Worm (Caenorhabditis elegans) whole organism, mixed stage, embryonic: ENCODE results near the gene K07H8.2.

Experiments used
- bed-3 ChIP-seq: fragments of 200-800 bp; sonication (Bioruptor generic); optimal IDR thresholded peaks from 3 replicates; lab custom pipeline; 2018; ENCODE audit warnings: mild to moderate bottlenecking, missing genetic modification characterization, moderate library complexity, missing compliant biosample characterization
- ceh-83 ChIP-seq: fragments of 200-800 bp; sonication (Bioruptor generic); optimal IDR thresholded peaks from 2 replicates; lab custom pipeline; 2018; ENCODE audit warnings: mild to moderate bottlenecking, missing genetic modification characterization, missing compliant biosample characterization
- elt-1 ChIP-seq: sonication (generic microtip); optimal IDR thresholded peaks from 2 replicates; lab custom pipeline; 2017; ENCODE audit warnings: missing genetic modification characterization, mild to moderate bottlenecking, missing compliant biosample characterization, antibody characterized with exemption, moderate library complexity, borderline replicate concordance; ENCODE audit not compliant: insufficient read depth
- elt-3 ChIP-seq: fragments of 150-350 bp; optimal IDR thresholded peaks from 2 replicates; lab custom pipeline; 2014; ENCODE audit warnings: missing biosample characterization, missing genetic modification characterization
- lin-13 ChIP-seq: fragments of 150-350 bp; optimal IDR thresholded peaks from 2 replicates; lab custom pipeline; 2014; ENCODE audit warnings: missing biosample characterization, missing genetic modification characterization
- nhr-12 ChIP-seq: fragments of 150-350 bp; optimal IDR thresholded peaks from 2 replicates; lab custom pipeline; 2014; ENCODE audit warnings: missing biosample characterization, missing genetic modification characterization
- pha-4 ChIP-seq: fragments of 150-350 bp; optimal IDR thresholded peaks from 2 replicates; lab custom pipeline; 2018; ENCODE audit warnings: missing biosample characterization, missing genetic modification reagents, missing genetic modification characterization
- snpc-4 ChIP-seq: fragments of 150-350 bp; optimal IDR thresholded peaks from 2 replicates; lab custom pipeline; 2014; ENCODE audit warnings: missing biosample characterization, missing genetic modification characterization
- unc-120 ChIP-seq: sonication (generic microtip); optimal IDR thresholded peaks from 2 replicates; lab custom pipeline; 2017; ENCODE audit warnings: missing genetic modification characterization, missing compliant biosample characterization; ENCODE audit not compliant: poor library complexity, severe bottlenecking
- unc-62 ChIP-seq: fragments of 150-350 bp; optimal IDR thresholded peaks from 2 replicates; lab custom pipeline; 2014; ENCODE audit warnings: missing biosample characterization, missing genetic modification reagents, missing genetic modification characterization
- ztf-11 ChIP-seq: fragments of 150-350 bp; optimal IDR thresholded peaks from 2 replicates; lab custom pipeline; 2014; ENCODE audit warnings: missing biosample characterization, missing genetic modification characterization

- no peak for TF ChIP-seq ceh-83 (GFP tag; lab: Kevin White, UChicago)
- TF ChIP-seq lin-13 (tag; lab: Kevin White, UChicago), result no peak
- TF ChIP-seq elt-1, result no peak
- TF ChIP-seq bed-3 (GFP tag; lab: Kevin White, UChicago), result no peak
- TF ChIP-seq unc-62 (GFP tag; lab: Kevin White, UChicago), result no peak
- TF ChIP-seq pha-4, result no peak
- TF ChIP-seq elt-3 (tag; lab: Kevin White, UChicago), result no peak
- TF ChIP-seq nhr-12, result no peak
- TF ChIP-seq unc-120 (tag; lab: Kevin White, UChicago), result no peak
- TF ChIP-seq snpc-4 (tag; lab: Kevin White, UChicago), result no peak
- TF ChIP-seq ztf-11, result no peak
Measured at ce11 chrIV:8312846-8313245, 21.5 kb downstream of the K07H8.2 start, which contains the start of gene F35H10.10.
